Fruit fly (Drosophila melanogaster): ENCODE results near the gene Pgant4.
A peak's percentile ranks its signal among the peaks of the same experiment; 100 is the strongest.

Pgant4 gene

dm6 chr2L:3480443-3480839 lies 8.0 kb downstream of the Pgant4 start (continued):
- TF ChIP-seq lola (GFP tag; optimal IDR thresholded peaks at IDR 0.05) (no peak), sob (GFP tag; IDR thresholded peaks at IDR 0.05) (no peak), CG2712 (tag; optimal IDR thresholded peaks at IDR 0.05) (peak; percentile 28), ewg (GFP tag; optimal IDR thresholded peaks at IDR 0.05) (no peak), kah (GFP tag; optimal IDR thresholded peaks at IDR 0.05) (no peak), CG8924 (tag; optimal IDR thresholded peaks at IDR 0.05) (no peak), CG11560 (tag; IDR thresholded peaks at IDR 0.05) (no peak), CG32532 (GFP tag; IDR thresholded peaks at IDR 0.05) (no peak; the same call in 1 of the 2 replicates), tgo (GFP tag; IDR thresholded peaks at IDR 0.05) (no peak), eyg (GFP tag; optimal IDR thresholded peaks at IDR 0.05) (no peak), CG18476 (GFP tag; optimal IDR thresholded peaks at IDR 0.05) (no peak), vnd (GFP tag; IDR thresholded peaks at IDR 0.05; ENCODE audit: partially characterized antibody) (no peak), CTCF (GFP tag; optimal IDR thresholded peaks at IDR 0.05) (peak; percentile 96), CG1233 (GFP tag; optimal IDR thresholded peaks at IDR 0.05) (peak; percentile 8), pum (GFP tag; optimal IDR thresholded peaks at IDR 0.05) (no peak), Rfx (GFP tag; IDR thresholded peaks at IDR 0.05) (no peak), esg (GFP tag; conservative IDR thresholded peaks at IDR 0.05) (no peak), cato (GFP tag; optimal IDR thresholded peaks at IDR 0.05; ENCODE audit: borderline replicate concordance) (no peak), Eip74EF (GFP tag; optimal IDR thresholded peaks at IDR 0.05) (no peak), dmrt11E (tag; optimal IDR thresholded peaks at IDR 0.05) (no peak), CG6765 (GFP tag; optimal IDR thresholded peaks at IDR 0.05) (no peak), disco-r (GFP tag; optimal IDR thresholded peaks at IDR 0.05) (no peak), Vsx1 (GFP tag; optimal IDR thresholded peaks at IDR 0.05) (peak; percentile 20), CG18619 (GFP tag; optimal IDR thresholded peaks at IDR 0.05) (no peak), CG4820 (GFP tag; optimal IDR thresholded peaks at IDR 0.05) (no peak), CG3847 (GFP tag; IDR thresholded peaks at IDR 0.05) (no peak), CG2678 (tag; optimal IDR thresholded peaks at IDR 0.05) (no peak), Sry-δ (GFP tag; optimal IDR thresholded peaks at IDR 0.05) (no peak), NFAT (GFP tag; IDR thresholded peaks at IDR 0.05) (no peak), CG11695 (GFP tag; IDR thresholded peaks at IDR 0.05) (no peak), cas (GFP tag; IDR thresholded peaks at IDR 0.05) (no peak), CG13287 (GFP tag; IDR thresholded peaks at IDR 0.05; ENCODE audit: partially characterized antibody) (no peak), Atf3 (GFP tag; optimal IDR thresholded peaks at IDR 0.05) (no peak)

DNA sequence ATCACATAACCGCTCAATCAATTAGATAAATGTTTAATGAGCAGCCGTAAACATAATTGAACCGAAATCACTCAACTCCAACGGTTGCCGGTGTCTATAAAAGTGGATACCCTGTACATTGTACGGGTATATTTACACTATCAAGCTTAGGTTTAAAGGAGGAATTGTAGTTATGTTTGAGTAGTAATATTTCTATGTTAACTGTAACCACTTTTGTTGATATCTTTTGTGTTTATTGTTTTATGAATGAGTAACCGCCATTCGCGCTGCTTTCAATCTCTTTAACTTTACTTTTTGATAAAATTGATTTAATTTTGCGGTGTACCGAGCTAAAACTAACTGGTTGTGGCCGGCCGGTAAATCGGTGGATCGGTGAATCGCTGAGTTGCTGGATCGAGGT lies 9.6 kb downstream of the Pgant4 start:
- TF ChIP-seq stc (GFP tag; IDR thresholded peaks at IDR 0.05) (no peak), Drgx (GFP tag; IDR thresholded peaks at IDR 0.05) (peak; percentile 80)

DNA sequence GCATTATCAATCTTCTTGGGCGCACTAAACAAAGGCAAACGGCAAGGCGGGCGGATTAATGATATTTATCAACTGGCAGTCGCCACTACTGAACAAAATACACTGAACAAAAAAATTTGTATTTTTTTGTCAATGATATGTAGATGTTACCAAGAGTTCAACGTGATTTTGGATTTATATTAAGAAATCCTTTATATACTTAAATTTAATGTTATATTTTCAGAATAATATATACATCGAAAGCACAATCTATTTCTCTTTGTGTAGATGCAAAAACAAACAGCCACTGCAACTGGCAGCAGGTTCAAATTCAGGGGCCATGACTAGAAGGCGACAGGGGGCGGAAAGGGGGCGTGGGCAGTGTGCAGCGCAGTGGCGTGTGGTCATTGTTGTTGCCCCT lies 10.3 kb downstream of the Pgant4 start:
- TF ChIP-seq bcd (GFP tag; optimal IDR thresholded peaks at IDR 0.05) = peak; percentile 0
- no peak for TF ChIP-seq CG15073 (GFP tag; optimal IDR thresholded peaks at IDR 0.05)
- 0 out of 2 replicates have a peak, but pooled peaks have one; percentile 16 for TF ChIP-seq crol (GFP tag; IDR thresholded peaks at IDR 0.05)
- TF ChIP-seq emc (GFP tag; optimal IDR thresholded peaks at IDR 0.05) = no peak
- TF ChIP-seq CoRest (tag; optimal IDR thresholded peaks at IDR 0.05) = peak; percentile 10
- TF ChIP-seq hkb (optimal IDR thresholded peaks at IDR 0.05) = no peak
- 0 out of 2 replicates have a peak, but pooled peaks have one; percentile 16 for TF ChIP-seq hkb (GFP tag; IDR thresholded peaks at IDR 0.05)
- peak; percentile 32 for TF ChIP-seq fd96Cb (tag; optimal IDR thresholded peaks at IDR 0.05)
- peak; percentile 26 for TF ChIP-seq Oli (tag; optimal IDR thresholded peaks at IDR 0.05)
- 0 out of 3 replicates have a peak, but pooled peaks have one; percentile 15 for TF ChIP-seq CG11456 (GFP tag; IDR thresholded peaks at IDR 0.05)
- TF ChIP-seq CG14667 (GFP tag; IDR thresholded peaks at IDR 0.05) = no peak
- TF ChIP-seq zen (tag; optimal IDR thresholded peaks at IDR 0.05) = peak; percentile 23
- TF ChIP-seq vvl (GFP tag; IDR thresholded peaks at IDR 0.05) = peak; percentile 45; the same call in 1 of the 2 replicates
- TF ChIP-seq Drgx (GFP tag; IDR thresholded peaks at IDR 0.05) = peak; percentile 91
- peak; percentile 3 for TF ChIP-seq ewg (GFP tag; optimal IDR thresholded peaks at IDR 0.05)
- TF ChIP-seq CG10267 (tag; optimal IDR thresholded peaks at IDR 0.05) = peak; percentile 16
- peak; percentile 42 for TF ChIP-seq dmrt11E (tag; optimal IDR thresholded peaks at IDR 0.05)
- TF ChIP-seq Xrp1 (GFP tag; IDR thresholded peaks at IDR 0.05) = peak; percentile 35; the same call in 1 of the 2 replicates
